Fruit fly (Drosophila melanogaster) whole organism, prepupa: ENCODE results near the gene moi.

Experiments used
- CG10669 ChIP-seq: fragments of 200-800 bp; sonication (Bioruptor generic); optimal IDR thresholded peaks from 3 replicates; lab custom pipeline; 2018; ENCODE audit warnings: missing biosample characterization, mild to moderate bottlenecking, missing genetic modification characterization, moderate library complexity
- CG11902 ChIP-seq: fragments of 200-800 bp; sonication (Bioruptor generic); optimal IDR thresholded peaks from 3 replicates; lab custom pipeline; 2016; ENCODE audit warnings: missing biosample characterization, missing genetic modification characterization
- CG6163 ChIP-seq: fragments of 200-800 bp; sonication (Bioruptor generic); IDR thresholded peaks from 3 replicates; pipeline ENCODE4 v1.3.6; 2022; ENCODE audit warnings: missing biosample characterization, missing genetic modification characterization
- CG6808 ChIP-seq: fragments of 200-800 bp; sonication (Bioruptor generic); optimal IDR thresholded peaks from 3 replicates; lab custom pipeline; 2017; ENCODE audit warnings: missing biosample characterization, missing genetic modification characterization, mild to moderate bottlenecking, moderate library complexity, missing genetic modification reagents
- CG8119 ChIP-seq: fragments of 200-800 bp; sonication (Bioruptor generic); IDR thresholded peaks from 3 replicates; pipeline ENCODE4 v1.3.6; 2022; ENCODE audit warnings: missing biosample characterization, missing genetic modification characterization
- Eip75B ChIP-seq: fragments of 200-800 bp; sonication (Bioruptor generic); optimal IDR thresholded peaks from 3 replicates; lab custom pipeline; 2016; ENCODE audit warnings: missing biosample characterization, missing genetic modification characterization
- Eip78C ChIP-seq: fragments of 200-800 bp; sonication (Bioruptor generic); peaks from one replicate; lab custom pipeline; 2016; ENCODE audit warnings: missing biosample characterization, missing genetic modification characterization
- Gug ChIP-seq: fragments of 200-800 bp; sonication (Bioruptor generic); IDR thresholded peaks from 2 replicates; pipeline ENCODE4 v1.3.6; 2022; ENCODE audit warnings: missing biosample characterization, missing genetic modification characterization
- OdsH ChIP-seq: fragments of 200-800 bp; sonication (Bioruptor generic); optimal IDR thresholded peaks from 3 replicates; lab custom pipeline; 2016; ENCODE audit warnings: missing biosample characterization, missing genetic modification characterization
- fd59A ChIP-seq: fragments of 200-800 bp; sonication (Bioruptor generic); optimal IDR thresholded peaks from 2 replicates; lab custom pipeline; 2017; ENCODE audit warnings: missing biosample characterization, mild to moderate bottlenecking, missing genetic modification characterization, missing genetic modification reagents

DNA sequence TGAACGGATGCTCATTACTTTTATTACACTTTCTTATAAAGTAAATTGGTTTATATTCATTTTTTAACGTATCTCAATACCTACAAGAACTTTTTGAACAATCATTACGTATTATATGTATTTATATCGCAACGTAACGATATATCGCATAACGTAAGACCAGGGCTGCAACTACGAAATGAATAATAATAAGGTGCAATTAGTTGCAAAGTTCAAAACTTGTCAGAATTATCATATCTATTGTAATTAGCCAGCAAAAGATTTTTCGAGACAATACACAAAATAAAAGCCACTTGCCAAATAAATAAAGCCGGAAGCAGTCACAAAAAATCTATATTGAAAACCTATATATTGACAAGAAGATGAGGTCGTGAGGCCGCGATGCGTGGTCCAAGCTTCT is 40.0 kb upstream of the moi start:
- TF ChIP-seq CG8119 (0 out of 3 replicates have a peak, but pooled peaks have one; percentile 17), CG6808 (GFP tag; lab: Kevin White, UChicago) (no peak), Eip78C (GFP tag; lab: Kevin White, UChicago) (no peak), CG6163 (GFP tag; lab: Robert Waterston, UW) (no peak), Eip75B (GFP tag; lab: Kevin White, UChicago) (no peak), CG11902 (no peak), CG10669 (no peak), Gug (no peak), OdsH (GFP tag; lab: Kevin White, UChicago) (peak; percentile 57), fd59A (GFP tag; lab: Kevin White, UChicago) (no peak)
